Fruit fly (Drosophila melanogaster) whole organism, prepupa: ENCODE results near the gene Gr97a.

ENCODE experiments used
- CG10669 ChIP-seq: fragments of 200-800 bp; sonication (Bioruptor generic); optimal IDR thresholded peaks from 3 replicates; lab custom pipeline; 2018; ENCODE audit warnings: missing biosample characterization, mild to moderate bottlenecking, missing genetic modification characterization, moderate library complexity
- CG16779 ChIP-seq: fragments of 200-800 bp; sonication (Bioruptor generic); optimal IDR thresholded peaks from 3 replicates; lab custom pipeline; 2017; ENCODE audit warnings: missing biosample characterization, mild to moderate bottlenecking, missing genetic modification characterization
- CG4318 ChIP-seq: fragments of 200-800 bp; sonication (Bioruptor generic); optimal IDR thresholded peaks from 3 replicates; lab custom pipeline; 2017; ENCODE audit warnings: missing biosample characterization, mild to moderate bottlenecking, missing genetic modification characterization
- CG6792 ChIP-seq: fragments of 200-800 bp; sonication (Bioruptor generic); optimal IDR thresholded peaks from 3 replicates; lab custom pipeline; 2016; ENCODE audit warnings: missing biosample characterization, missing genetic modification characterization
- CG9139 ChIP-seq: fragments of 200-800 bp; sonication (Bioruptor generic); optimal IDR thresholded peaks from 3 replicates; lab custom pipeline; 2017; ENCODE audit warnings: missing biosample characterization, mild to moderate bottlenecking, missing genetic modification characterization
- Hr39 ChIP-seq: fragments of 200-800 bp; sonication (Bioruptor generic); optimal IDR thresholded peaks from 2 replicates; lab custom pipeline; 2016; ENCODE audit warnings: missing biosample characterization, missing genetic modification characterization
- OdsH ChIP-seq: fragments of 200-800 bp; sonication (Bioruptor generic); optimal IDR thresholded peaks from 3 replicates; lab custom pipeline; 2016; ENCODE audit warnings: missing biosample characterization, missing genetic modification characterization
- achi ChIP-seq: fragments of 200-800 bp; sonication (Bioruptor generic); optimal IDR thresholded peaks from 3 replicates; lab custom pipeline; 2016; ENCODE audit warnings: missing biosample characterization, missing genetic modification characterization
- dac ChIP-seq: fragments of 200-800 bp; sonication (Bioruptor generic); optimal IDR thresholded peaks from 2 replicates; lab custom pipeline; 2017; ENCODE audit warnings: missing biosample characterization, mild to moderate bottlenecking, missing genetic modification characterization
- dsx ChIP-seq: fragments of 200-800 bp; optimal IDR thresholded peaks from 3 replicates; lab custom pipeline; 2019; ENCODE audit warnings: missing biosample characterization, mild to moderate bottlenecking, missing genetic modification characterization, moderate library complexity; ENCODE audit not compliant: poor library complexity, severe bottlenecking
- esn ChIP-seq: fragments of 200-800 bp; sonication (Bioruptor generic); optimal IDR thresholded peaks from 2 replicates; lab custom pipeline; 2016; ENCODE audit warnings: missing biosample characterization, mild to moderate bottlenecking, missing genetic modification characterization, moderate library complexity
- fd59A ChIP-seq: fragments of 200-800 bp; sonication (Bioruptor generic); optimal IDR thresholded peaks from 2 replicates; lab custom pipeline; 2017; ENCODE audit warnings: missing biosample characterization, mild to moderate bottlenecking, missing genetic modification characterization, missing genetic modification reagents

dm6 chr3R:26963747-26964174 is 2.5 kb downstream of the Gr97a start:
- TF ChIP-seq CG10669 (GFP tag; lab: Kevin White, UChicago) (peak; percentile 88), esn (peak; percentile 50), achi (GFP tag; lab: Kevin White, UChicago) (peak; percentile 81), CG6792 (GFP tag; lab: Kevin White, UChicago) (peak; percentile 51), CG9139 (GFP tag; lab: Kevin White, UChicago) (peak; percentile 77), Hr39 (GFP tag; lab: Kevin White, UChicago) (peak; percentile 70), OdsH (GFP tag; lab: Kevin White, UChicago) (peak; percentile 58), CG4318 (peak; percentile 33), dac (GFP tag; lab: Kevin White, UChicago) (peak; percentile 49), fd59A (peak; percentile 57), dsx (GFP tag; lab: Kevin White, UChicago) (peak; percentile 83), CG16779 (tag; lab: Kevin White, UChicago) (peak; percentile 56)
